Worm (Caenorhabditis elegans) whole organism, L1 larva: ENCODE measurements around the gene M02D8.7.

Source experiments
- C04F5.9 ChIP-seq: sonication (generic microtip); optimal IDR thresholded peaks from 2 replicates; lab custom pipeline; 2016; ENCODE audit warnings: missing genetic modification characterization, missing compliant biosample characterization
- C16A3.4 ChIP-seq: fragments of 150-350 bp; optimal IDR thresholded peaks from 2 replicates; lab custom pipeline; 2014; ENCODE audit warnings: missing biosample characterization, missing genetic modification characterization
- F16B12.6 ChIP-seq: fragments of 150-350 bp; optimal IDR thresholded peaks from 2 replicates; lab custom pipeline; 2014; ENCODE audit warnings: missing biosample characterization, missing genetic modification characterization
- Y116A8C.19 ChIP-seq: sonication (generic microtip); optimal IDR thresholded peaks from 2 replicates; lab custom pipeline; 2016; ENCODE audit warnings: missing compliant biosample characterization, missing genetic modification characterization, borderline replicate concordance
- aly-2 ChIP-seq: fragments of 150-350 bp; optimal IDR thresholded peaks from 2 replicates; lab custom pipeline; 2014; ENCODE audit warnings: missing biosample characterization, missing genetic modification characterization
- ceh-63 ChIP-seq: fragments of 200-800 bp; sonication (Bioruptor generic); optimal IDR thresholded peaks from 2 replicates; lab custom pipeline; 2018; ENCODE audit warnings: mild to moderate bottlenecking, missing genetic modification characterization, missing compliant biosample characterization
- ceh-8 ChIP-seq: fragments of 200-800 bp; sonication (Bioruptor generic); optimal IDR thresholded peaks from 2 replicates; lab custom pipeline; 2018; ENCODE audit warnings: mild to moderate bottlenecking, missing genetic modification characterization, moderate library complexity, missing compliant biosample characterization
- ceh-90 ChIP-seq: sonication (generic microtip); optimal IDR thresholded peaks from 2 replicates; lab custom pipeline; 2016; ENCODE audit warnings: missing genetic modification characterization, missing compliant biosample characterization
- dsc-1 ChIP-seq: sonication (generic microtip); optimal IDR thresholded peaks from 2 replicates; lab custom pipeline; 2016; ENCODE audit warnings: mild to moderate bottlenecking, missing genetic modification characterization, missing compliant biosample characterization
- efl-1 ChIP-seq, 4 experiments: fragments of 150-350 bp; optimal IDR thresholded peaks in 3 of 4; peaks in 1 of 4; 1 replicate in 1 of 4; 2 replicates in 3 of 4; lab custom pipeline; 2014; ENCODE audit warnings: missing biosample characterization in 2 of 4, missing genetic modification characterization in 2 of 4, missing genetic modification reagents in 2 of 4
- egl-13 ChIP-seq: sonication (generic microtip); optimal IDR thresholded peaks from 2 replicates; lab custom pipeline; 2016; ENCODE audit warnings: missing genotype, missing genetic modification reagents, missing genetic modification characterization, missing compliant biosample characterization
- elt-2 ChIP-seq: sonication (generic microtip); optimal IDR thresholded peaks from 2 replicates; lab custom pipeline; 2016; ENCODE audit warnings: missing genetic modification characterization, mild to moderate bottlenecking, inconsistent platforms, missing compliant biosample characterization, missing genetic modification reagents
- elt-3 ChIP-seq, 6 experiments: fragments of 150-350 bp in 1 of 6; sonication (generic microtip); optimal IDR thresholded peaks; 2 replicates each; lab custom pipeline; 2017 to 2018; ENCODE audit warnings: missing biosample characterization in 6 of 6, missing genetic modification characterization in 6 of 6, inconsistent platforms in 1 of 6
- ets-5 ChIP-seq: fragments of 200-800 bp; sonication (Bioruptor generic); IDR thresholded peaks from 2 replicates; pipeline ENCODE4 v1.3.6; 2022; ENCODE audit warnings: missing genetic modification characterization, missing compliant biosample characterization
- fkh-10 ChIP-seq: sonication (generic microtip); optimal IDR thresholded peaks from 2 replicates; lab custom pipeline; 2017; ENCODE audit warnings: missing biosample characterization, missing genetic modification reagents, missing genetic modification characterization
- grh-1 ChIP-seq: fragments of 200-800 bp; sonication (Bioruptor generic); IDR thresholded peaks from 2 replicates; pipeline ENCODE4 v1.3.6; 2022; ENCODE audit warnings: missing genetic modification reagents, missing genetic modification characterization, missing compliant biosample characterization
- lin-15B ChIP-seq: fragments of 150-350 bp; sonication (generic microtip); optimal IDR thresholded peaks from 3 replicates; lab custom pipeline; 2014; ENCODE audit warnings: missing biosample characterization, missing genetic modification characterization
- lin-35 ChIP-seq, 2 experiments: fragments of 150-350 bp; optimal IDR thresholded peaks; 2 replicates each; lab custom pipeline; 2014; ENCODE audit warnings: missing biosample characterization in 2 of 2, missing genetic modification characterization in 2 of 2, missing genetic modification reagents in 2 of 2
- lir-3 ChIP-seq: sonication (generic microtip); optimal IDR thresholded peaks from 2 replicates; lab custom pipeline; 2016; ENCODE audit warnings: mild to moderate bottlenecking, missing genetic modification characterization, moderate library complexity, missing compliant biosample characterization; ENCODE audit not compliant: poor library complexity
- lsy-2 ChIP-seq, 2 experiments: fragments of 150-350 bp; optimal IDR thresholded peaks; 2 replicates each; lab custom pipeline; 2014; ENCODE audit warnings: missing biosample characterization in 2 of 2, missing genetic modification characterization in 2 of 2
- mab-9 ChIP-seq: fragments of 200-800 bp; sonication (Bioruptor generic); IDR thresholded peaks from 2 replicates; pipeline ENCODE4 v1.3.6; 2022; ENCODE audit warnings: missing genetic modification reagents, missing genetic modification characterization, missing compliant biosample characterization
- nhr-19 ChIP-seq: fragments of 200-800 bp; sonication (Bioruptor generic); conservative IDR thresholded peaks from 2 replicates; pipeline ENCODE4 v1.3.6; 2022; ENCODE audit warnings: missing genetic modification characterization, missing compliant biosample characterization
- nhr-20 ChIP-seq: sonication (generic microtip); optimal IDR thresholded peaks from 2 replicates; lab custom pipeline; 2016; ENCODE audit warnings: mild to moderate bottlenecking, missing genetic modification characterization, missing compliant biosample characterization
- nhr-237 ChIP-seq: fragments of 150-350 bp; optimal IDR thresholded peaks from 2 replicates; lab custom pipeline; 2014; ENCODE audit warnings: missing biosample characterization, missing genetic modification characterization
- nhr-47 ChIP-seq: sonication (generic microtip); optimal IDR thresholded peaks from 2 replicates; lab custom pipeline; 2016; ENCODE audit warnings: mild to moderate bottlenecking, missing genetic modification characterization, moderate library complexity, missing compliant biosample characterization
- nhr-71 ChIP-seq: sonication (generic microtip); optimal IDR thresholded peaks from 2 replicates; lab custom pipeline; 2016; ENCODE audit warnings: mild to moderate bottlenecking, missing genetic modification characterization, moderate library complexity, missing compliant biosample characterization
- nhr-76 ChIP-seq: sonication (generic microtip); optimal IDR thresholded peaks from 2 replicates; lab custom pipeline; 2017; ENCODE audit warnings: missing biosample characterization, missing genetic modification characterization
- nhr-77 ChIP-seq: fragments of 150-350 bp; optimal IDR thresholded peaks from 2 replicates; lab custom pipeline; 2014; ENCODE audit warnings: missing biosample characterization, missing genetic modification characterization
- nhr-84 ChIP-seq: sonication (generic microtip); optimal IDR thresholded peaks from 2 replicates; lab custom pipeline; 2017; ENCODE audit warnings: missing biosample characterization, missing genetic modification characterization
- nhr-85 ChIP-seq: sonication (generic microtip); peaks from one replicate; lab custom pipeline; 2016; ENCODE audit warnings: missing genetic modification characterization, inconsistent platforms, missing compliant biosample characterization
- nhr-90 ChIP-seq: sonication (generic microtip); optimal IDR thresholded peaks from 2 replicates; lab custom pipeline; 2016; ENCODE audit warnings: mild to moderate bottlenecking, missing genetic modification characterization, missing compliant biosample characterization; ENCODE audit not compliant: poor library complexity
- pax-3 ChIP-seq: fragments of 200-800 bp; sonication (Bioruptor generic); optimal IDR thresholded peaks from 2 replicates; lab custom pipeline; 2018; ENCODE audit warnings: mild to moderate bottlenecking, missing genetic modification characterization, moderate library complexity, missing compliant biosample characterization
- snu-23 ChIP-seq: sonication (generic microtip); optimal IDR thresholded peaks from 2 replicates; lab custom pipeline; 2016; ENCODE audit warnings: missing genetic modification characterization, missing compliant biosample characterization
- swsn-7 ChIP-seq: sonication (generic microtip); optimal IDR thresholded peaks from 2 replicates; lab custom pipeline; 2016; ENCODE audit warnings: missing genetic modification characterization, missing compliant biosample characterization
- tlp-1 ChIP-seq: fragments of 150-350 bp; optimal IDR thresholded peaks from 2 replicates; lab custom pipeline; 2014; ENCODE audit warnings: missing biosample characterization, missing genetic modification characterization
- unc-130 ChIP-seq: fragments of 150-350 bp; optimal IDR thresholded peaks from 2 replicates; lab custom pipeline; 2017; ENCODE audit warnings: missing biosample characterization, missing genetic modification characterization, inconsistent platforms
- unc-98 ChIP-seq: fragments of 200-800 bp; sonication (Bioruptor generic); IDR thresholded peaks from 2 replicates; pipeline ENCODE4 v1.3.6; 2022; ENCODE audit warnings: missing genetic modification characterization, missing compliant biosample characterization
- vab-15 ChIP-seq: sonication (generic microtip); optimal IDR thresholded peaks from 2 replicates; lab custom pipeline; 2017; ENCODE audit warnings: missing genotype, mild to moderate bottlenecking, missing genetic modification characterization, missing compliant biosample characterization
- zag-1 ChIP-seq: fragments of 150-350 bp; optimal IDR thresholded peaks from 2 replicates; lab custom pipeline; 2014; ENCODE audit warnings: missing biosample characterization, missing genetic modification characterization
- zip-4 ChIP-seq: fragments of 200-800 bp; sonication (Bioruptor generic); optimal IDR thresholded peaks from 2 replicates; lab custom pipeline; 2018; ENCODE audit warnings: mild to moderate bottlenecking, missing genetic modification characterization, moderate library complexity, missing compliant biosample characterization
- ztf-11 ChIP-seq, 2 experiments: sonication (generic microtip); optimal IDR thresholded peaks; 2 replicates each; lab custom pipeline; 2016 to 2017; ENCODE audit warnings: missing genetic modification characterization in 2 of 2, missing biosample characterization in 1 of 2, missing compliant biosample characterization in 1 of 2

M02D8.7 gene

ce11 chrX:8744192-8744985, 1.6 kb upstream of the M02D8.7 start (continued):
- TF ChIP-seq F16B12.6 (tag; lab: Kevin White, UChicago) (no peak), aly-2 (no peak), zag-1 (tag; lab: Kevin White, UChicago) (no peak), nhr-84 (tag; lab: Kevin White, UChicago) (no peak), fkh-10 (peak; percentile 18), elt-2 (tag; lab: Kevin White, UChicago) (no peak), swsn-7 (tag; lab: Kevin White, UChicago) (no peak), Y116A8C.19 (no peak), ceh-8 (GFP tag; lab: Kevin White, UChicago) (peak; percentile 54), nhr-85 (tag; lab: Kevin White, UChicago) (no peak), snu-23 (GFP tag; lab: Kevin White, UChicago) (no peak), ceh-90 (tag; lab: Kevin White, UChicago) (no peak), lsy-2 (tag; optimal IDR thresholded peaks at IDR 0.05; lab: Kevin White, UChicago) (no peak), nhr-47 (tag; lab: Kevin White, UChicago) (peak; percentile 44), nhr-20 (tag; lab: Kevin White, UChicago) (peak; percentile 20), zip-4 (GFP tag; lab: Kevin White, UChicago) (no peak), dsc-1 (tag; lab: Kevin White, UChicago) (peak; percentile 91), nhr-77 (no peak), ztf-11 (tag; optimal IDR thresholded peaks at IDR 0.05; lab: Kevin White, UChicago) (no peak), nhr-76 (tag; lab: Kevin White, UChicago) (no peak), nhr-90 (tag; lab: Kevin White, UChicago) (no peak), nhr-19 (GFP tag; lab: Robert Waterston, UW) (no peak), C04F5.9 (no peak), lir-3 (tag; lab: Kevin White, UChicago) (no peak), lin-15B (no peak), pax-3 (peak; percentile 12), nhr-237 (tag; lab: Kevin White, UChicago) (no peak), tlp-1 (tag; lab: Kevin White, UChicago) (no peak), ceh-63 (GFP tag; lab: Kevin White, UChicago) (no peak), nhr-71 (tag; lab: Kevin White, UChicago) (peak; percentile 66), mab-9 (no peak), efl-1 (optimal IDR thresholded peaks at IDR 0.05; lab: Kevin White, UChicago) (no peak), efl-1 (GFP tag; optimal IDR thresholded peaks at IDR 0.05 in 1 of 2; lab: Kevin White, UChicago) (no peak)

ce11 chrX:8741629-8742170, 1.1 kb downstream of the M02D8.7 start:
- TF ChIP-seq nhr-77: no peak
- no peak for TF ChIP-seq elt-3 (tag; optimal IDR thresholded peaks at IDR 0.05; lab: Kevin White, UChicago)
- TF ChIP-seq C16A3.4 (tag; lab: Kevin White, UChicago): no peak
- TF ChIP-seq unc-98 (GFP tag; lab: Robert Waterston, UW): no peak
- no peak for TF ChIP-seq nhr-237 (tag; lab: Kevin White, UChicago)
- TF ChIP-seq unc-130 (tag; lab: Kevin White, UChicago): no peak
- TF ChIP-seq F16B12.6 (tag; lab: Kevin White, UChicago): no peak
- no peak for TF ChIP-seq vab-15 (tag; lab: Kevin White, UChicago)
- no peak for TF ChIP-seq tlp-1 (tag; lab: Kevin White, UChicago)
- no peak for TF ChIP-seq ets-5 (GFP tag; lab: Robert Waterston, UW)
- no peak for TF ChIP-seq efl-1 (optimal IDR thresholded peaks at IDR 0.05; lab: Kevin White, UChicago)
- no peak for TF ChIP-seq efl-1 (GFP tag; optimal IDR thresholded peaks at IDR 0.05 in 1 of 2; lab: Kevin White, UChicago)
- no peak for TF ChIP-seq egl-13
- no peak for TF ChIP-seq grh-1
- TF ChIP-seq lin-35 (GFP tag; optimal IDR thresholded peaks at IDR 0.05; lab: Kevin White, UChicago): no peak
- TF ChIP-seq, all 84 proteins: peak for 0
